Worm (Caenorhabditis elegans): Measurements from ENCODE around the gene C18G1.7.

The C18G1.7 gene

ce11 chrV:4745269-4745668 lies at the start of gene C18G1.7:
C18G1.7 (plus strand) TSS chrV:4745569.
- TF ChIP-seq W03F9.2 (tag; optimal IDR thresholded peaks at IDR 0.05) (no peak), him-1 (tag; optimal IDR thresholded peaks at IDR 0.05) (no peak), dao-5 (tag; optimal IDR thresholded peaks at IDR 0.05) (no peak)

ce11 chrV:4698675-4699074 lies 46.7 kb upstream of the C18G1.7 start:
- no peak for TF ChIP-seq W03F9.2 (tag; optimal IDR thresholded peaks at IDR 0.05)
- no peak for TF ChIP-seq dao-5 (tag; optimal IDR thresholded peaks at IDR 0.05)
- TF ChIP-seq him-1 (tag; optimal IDR thresholded peaks at IDR 0.05), result no peak

- TF ChIP-seq W03F9.2 (tag; optimal IDR thresholded peaks at IDR 0.05), result no peak
- TF ChIP-seq him-1 (tag; optimal IDR thresholded peaks at IDR 0.05), result no peak
- TF ChIP-seq dao-5 (tag; optimal IDR thresholded peaks at IDR 0.05), result no peak
Measured at ce11 chrV:4700189-4700588, 45.2 kb upstream of the C18G1.7 start, which contains the start of gene ZC266.1. ZC266.1 (minus strand) TSS chrV:4700289.

- TF ChIP-seq W03F9.2 (tag; optimal IDR thresholded peaks at IDR 0.05) (no peak), him-1 (tag; optimal IDR thresholded peaks at IDR 0.05) (no peak), dao-5 (tag; optimal IDR thresholded peaks at IDR 0.05) (no peak)
Measured at ce11 chrV:4707646-4708045, 37.7 kb upstream of the C18G1.7 start.

ce11 chrV:4710464-4710863 lies 34.9 kb upstream of the C18G1.7 start, which contains the start of gene oac-24:
oac-24 (plus strand) TSS chrV:4710764.
- no peak for TF ChIP-seq dao-5 (tag; optimal IDR thresholded peaks at IDR 0.05)
- TF ChIP-seq W03F9.2 (tag; optimal IDR thresholded peaks at IDR 0.05), result no peak
- TF ChIP-seq him-1 (tag; optimal IDR thresholded peaks at IDR 0.05), result no peak

ce11 chrV:4719965-4720364 lies 25.4 kb upstream of the C18G1.7 start, which contains the start of gene prx-6:
prx-6 (minus strand) TSS chrV:4720093.
- no peak for TF ChIP-seq him-1 (tag; optimal IDR thresholded peaks at IDR 0.05)
- no peak for TF ChIP-seq W03F9.2 (tag; optimal IDR thresholded peaks at IDR 0.05)
- no peak for TF ChIP-seq dao-5 (tag; optimal IDR thresholded peaks at IDR 0.05)

ce11 chrV:4720884-4721464 lies 24.4 kb upstream of the C18G1.7 start:
- TF ChIP-seq dao-5 (tag; optimal IDR thresholded peaks at IDR 0.05), result no peak
- no peak for TF ChIP-seq W03F9.2 (tag; optimal IDR thresholded peaks at IDR 0.05)
- no peak for TF ChIP-seq him-1 (tag; optimal IDR thresholded peaks at IDR 0.05)

ce11 chrV:4722314-4722713 lies 23.1 kb upstream of the C18G1.7 start, which contains the start of gene F39G3.5:
F39G3.5 (plus strand) TSS chrV:4722614.
- TF ChIP-seq him-1 (tag; optimal IDR thresholded peaks at IDR 0.05) (no peak), W03F9.2 (tag; optimal IDR thresholded peaks at IDR 0.05) (no peak), dao-5 (tag; optimal IDR thresholded peaks at IDR 0.05) (no peak)

ce11 chrV:4724453-4724852 lies 20.9 kb upstream of the C18G1.7 start, which contains the start of gene F39G3.4:
F39G3.4 (plus strand) TSS chrV:4724753.
- TF ChIP-seq W03F9.2 (tag; optimal IDR thresholded peaks at IDR 0.05), result no peak
- TF ChIP-seq dao-5 (tag; optimal IDR thresholded peaks at IDR 0.05), result no peak

- TF ChIP-seq him-1 (tag; optimal IDR thresholded peaks at IDR 0.05), result no peak
- TF ChIP-seq dao-5 (tag; optimal IDR thresholded peaks at IDR 0.05), result no peak
- TF ChIP-seq W03F9.2 (tag; optimal IDR thresholded peaks at IDR 0.05), result no peak
Measured at ce11 chrV:4730075-4730474, 15.3 kb upstream of the C18G1.7 start, which contains the start of gene tig-2. tig-2 (minus strand) TSS chrV:4730161.

- TF ChIP-seq W03F9.2 (tag; optimal IDR thresholded peaks at IDR 0.05), result peak; percentile 58
- peak; percentile 11 for TF ChIP-seq him-1 (tag; optimal IDR thresholded peaks at IDR 0.05)
- TF ChIP-seq dao-5 (tag; optimal IDR thresholded peaks at IDR 0.05), result no peak
Measured at ce11 chrV:4731154-4731961, 14.0 kb upstream of the C18G1.7 start, which contains the start of gene F39G3.3. F39G3.3 (plus strand) TSS chrV:4731911.

ce11 chrV:4733952-4734351 lies 11.4 kb upstream of the C18G1.7 start:
- TF ChIP-seq him-1 (tag; optimal IDR thresholded peaks at IDR 0.05) (no peak), dao-5 (tag; optimal IDR thresholded peaks at IDR 0.05) (no peak), W03F9.2 (tag; optimal IDR thresholded peaks at IDR 0.05) (no peak)

- TF ChIP-seq dao-5 (tag; optimal IDR thresholded peaks at IDR 0.05) (no peak), him-1 (tag; optimal IDR thresholded peaks at IDR 0.05) (no peak)
Measured at ce11 chrV:4734608-4735007, 10.8 kb upstream of the C18G1.7 start.

- TF ChIP-seq dao-5 (tag; optimal IDR thresholded peaks at IDR 0.05), result no peak
Measured at ce11 chrV:4737727-4738126, 7.6 kb upstream of the C18G1.7 start, which contains the start of gene F39G3.2. F39G3.2 (plus strand) TSS chrV:4737831.

Data from whole organism, L4/young adult.